Fruit fly (Drosophila melanogaster): ENCODE results near the gene CG6712.

CG6712 gene

dm6 chr2L:12065683-12066386 lies 30.5 kb downstream of the CG6712 start (continued):
- peak; percentile 71 for TF ChIP-seq CG17829 (tag; optimal IDR thresholded peaks at IDR 0.05)
- TF ChIP-seq CG6254 (GFP tag; optimal IDR thresholded peaks at IDR 0.05): peak; percentile 69
- TF ChIP-seq pb (GFP tag; optimal IDR thresholded peaks at IDR 0.05): no peak
- TF ChIP-seq CG3163 (GFP tag; optimal IDR thresholded peaks at IDR 0.05): peak; percentile 71
- no peak for TF ChIP-seq CG17328 (GFP tag; IDR thresholded peaks at IDR 0.05)
- no peak for TF ChIP-seq tup (GFP tag; optimal IDR thresholded peaks at IDR 0.05)
- 0 out of 2 replicates have a peak, but pooled peaks have one; percentile 5 for TF ChIP-seq Ptx1 (GFP tag; IDR thresholded peaks at IDR 0.05)
- TF ChIP-seq az2 (GFP tag; optimal IDR thresholded peaks at IDR 0.05): peak; percentile 32
- no peak for TF ChIP-seq esg (GFP tag; conservative IDR thresholded peaks at IDR 0.05)
- TF ChIP-seq fd3F (GFP tag; optimal IDR thresholded peaks at IDR 0.05): no peak
- peak; percentile 10 for TF ChIP-seq ewg (GFP tag; optimal IDR thresholded peaks at IDR 0.05)
- peak; percentile 50 for TF ChIP-seq row (GFP tag; IDR thresholded peaks at IDR 0.05)
- TF ChIP-seq CG2129 (GFP tag; IDR thresholded peaks at IDR 0.05; ENCODE audit: partially characterized antibody): no peak
- TF ChIP-seq CG4424 (GFP tag; optimal IDR thresholded peaks at IDR 0.05): peak; percentile 26
- TF ChIP-seq sqz (GFP tag; optimal IDR thresholded peaks at IDR 0.05): peak; percentile 89
- TF ChIP-seq CG17359 (tag; optimal IDR thresholded peaks at IDR 0.05): peak; percentile 30
- no peak for TF ChIP-seq ttk (GFP tag; IDR thresholded peaks at IDR 0.05)
- TF ChIP-seq CG30020 (tag; optimal IDR thresholded peaks at IDR 0.05): peak; percentile 13
- TF ChIP-seq CG8281 (tag; optimal IDR thresholded peaks at IDR 0.05): no peak
- no peak for TF ChIP-seq bigmax (GFP tag; optimal IDR thresholded peaks at IDR 0.05)
- peak; percentile 86 for TF ChIP-seq nom (GFP tag; optimal IDR thresholded peaks at IDR 0.05)
- peak; percentile 87 for TF ChIP-seq CG15696 (tag; optimal IDR thresholded peaks at IDR 0.05)
- no peak for TF ChIP-seq CG14860 (GFP tag; IDR thresholded peaks at IDR 0.05; ENCODE audit: partially characterized antibody)
- TF ChIP-seq chn (GFP tag; optimal IDR thresholded peaks at IDR 0.05): no peak
- TF ChIP-seq unc-4 (GFP tag; IDR thresholded peaks at IDR 0.05; ENCODE audit: partially characterized antibody): no peak
- TF ChIP-seq Nf-YB (GFP tag; optimal IDR thresholded peaks at IDR 0.05): peak; percentile 42
- no peak for TF ChIP-seq crp (GFP tag; optimal IDR thresholded peaks at IDR 0.05)
- TF ChIP-seq croc (GFP tag; conservative IDR thresholded peaks at IDR 0.05): peak; percentile 38; the same call in 1 of the 3 replicates
- TF ChIP-seq Ets65A (GFP tag): no peak
- TF ChIP-seq CG6854 (GFP tag; optimal IDR thresholded peaks at IDR 0.05): no peak
- TF ChIP-seq CG3281 (GFP tag; optimal IDR thresholded peaks at IDR 0.05): no peak
- peak; percentile 24 for TF ChIP-seq Hr3 (GFP tag; optimal IDR thresholded peaks at IDR 0.05)
- no peak for TF ChIP-seq Side (GFP tag; optimal IDR thresholded peaks at IDR 0.05)
- no peak for TF ChIP-seq sc (optimal IDR thresholded peaks at IDR 0.05)
- no peak for TF ChIP-seq sc (GFP tag; optimal IDR thresholded peaks at IDR 0.05)
- TF ChIP-seq CG15601 (tag; optimal IDR thresholded peaks at IDR 0.05): peak; percentile 58
- TF ChIP-seq br (optimal IDR thresholded peaks at IDR 0.05): no peak
- TF ChIP-seq CG9727 (GFP tag; optimal IDR thresholded peaks at IDR 0.05): peak; percentile 64
- peak; percentile 1 for TF ChIP-seq CG9437 (GFP tag; optimal IDR thresholded peaks at IDR 0.05)
- no peak for TF ChIP-seq scrt (GFP tag; optimal IDR thresholded peaks at IDR 0.05)
- no peak for TF ChIP-seq CG32532 (GFP tag; IDR thresholded peaks at IDR 0.05)
- TF ChIP-seq CG15514 (GFP tag; optimal IDR thresholded peaks at IDR 0.05): no peak
- no peak for TF ChIP-seq HHEX (GFP tag; optimal IDR thresholded peaks at IDR 0.05)
- no peak for TF ChIP-seq stc (GFP tag; IDR thresholded peaks at IDR 0.05)
- no peak for TF ChIP-seq Fer2 (tag; optimal IDR thresholded peaks at IDR 0.05)
- TF ChIP-seq fru (optimal IDR thresholded peaks at IDR 0.05): no peak
- TF ChIP-seq Vsx1 (GFP tag; optimal IDR thresholded peaks at IDR 0.05): no peak
- TF ChIP-seq CG18476 (GFP tag; optimal IDR thresholded peaks at IDR 0.05): peak; percentile 92
- TF ChIP-seq Optix (GFP tag; IDR thresholded peaks at IDR 0.05): no peak
- peak in 1 of 2 experiments; percentile 72 for TF ChIP-seq Pdp1 (GFP tag; optimal IDR thresholded peaks at IDR 0.05)

Data from whole organism, embryonic.